Worm (Caenorhabditis elegans) whole organism, L3 larva: ENCODE results near the gene srh-216.

Experiments
- R02D3.7 ChIP-seq: fragments of 150-350 bp; optimal IDR thresholded peaks from 2 replicates; lab custom pipeline; 2014; ENCODE audit warnings: missing biosample characterization, missing genetic modification characterization
- ZK546.5 ChIP-seq: sonication (generic microtip); optimal IDR thresholded peaks from 2 replicates; lab custom pipeline; 2017; ENCODE audit warnings: missing biosample characterization, missing genetic modification characterization
- aly-2 ChIP-seq: fragments of 150-350 bp; optimal IDR thresholded peaks from 2 replicates; lab custom pipeline; 2014; ENCODE audit warnings: missing biosample characterization, missing genetic modification characterization
- ama-1 ChIP-seq: fragments of 150-350 bp; optimal IDR thresholded peaks from 2 replicates; lab custom pipeline; 2018
- ceh-16 ChIP-seq: sonication (generic microtip); optimal IDR thresholded peaks from 2 replicates; lab custom pipeline; 2017; ENCODE audit warnings: missing biosample characterization, missing genetic modification characterization
- ceh-28 ChIP-seq: fragments of 150-350 bp; optimal IDR thresholded peaks from 2 replicates; lab custom pipeline; 2014; ENCODE audit warnings: missing biosample characterization, missing genetic modification reagents, missing genetic modification characterization
- ceh-82 ChIP-seq: fragments of 150-350 bp; optimal IDR thresholded peaks from 2 replicates; lab custom pipeline; 2014; ENCODE audit warnings: missing biosample characterization, missing genetic modification characterization
- ceh-9 ChIP-seq: sonication (generic microtip); optimal IDR thresholded peaks from 2 replicates; lab custom pipeline; 2018; ENCODE audit warnings: missing biosample characterization, missing genetic modification characterization
- daf-12 ChIP-seq: fragments of 150-350 bp; optimal IDR thresholded peaks from 2 replicates; lab custom pipeline; 2014; ENCODE audit warnings: missing biosample characterization, missing genetic modification reagents, missing genetic modification characterization
- egl-27 ChIP-seq: sonication (generic microtip); optimal IDR thresholded peaks from 4 replicates; lab custom pipeline; 2017; ENCODE audit warnings: missing biosample characterization, missing genetic modification reagents, missing genetic modification characterization
- egl-5 ChIP-seq: fragments of 150-350 bp; optimal IDR thresholded peaks from 2 replicates; lab custom pipeline; 2017; ENCODE audit warnings: missing biosample characterization, missing genetic modification reagents, missing genetic modification characterization, inconsistent platforms
- elt-1 ChIP-seq: fragments of 150-350 bp; optimal IDR thresholded peaks from 2 replicates; lab custom pipeline; 2014; ENCODE audit warnings: missing biosample characterization, missing genetic modification characterization
- elt-2 ChIP-seq: sonication (generic microtip); optimal IDR thresholded peaks from 2 replicates; lab custom pipeline; 2016; ENCODE audit warnings: missing genetic modification reagents, mild to moderate bottlenecking, missing genetic modification characterization, missing compliant biosample characterization
- elt-3 ChIP-seq, 3 experiments: fragments of 150-350 bp in 1 of 3; sonication (generic microtip) in 2 of 3; optimal IDR thresholded peaks; 2 replicates in 2 of 3; 4 replicates in 1 of 3; lab custom pipeline; 2014 to 2017; ENCODE audit warnings: missing biosample characterization in 3 of 3, missing genetic modification characterization in 3 of 3
- eor-1 ChIP-seq, 2 experiments: fragments of 150-350 bp; optimal IDR thresholded peaks; 2 replicates each; lab custom pipeline; 2014 to 2018; ENCODE audit warnings: missing biosample characterization in 2 of 2, missing genetic modification characterization in 2 of 2
- fkh-10 ChIP-seq: sonication (generic microtip); optimal IDR thresholded peaks from 2 replicates; lab custom pipeline; 2017; ENCODE audit warnings: missing biosample characterization, missing genetic modification reagents, missing genetic modification characterization
- fkh-2 ChIP-seq: fragments of 150-350 bp; optimal IDR thresholded peaks from 2 replicates; lab custom pipeline; 2014; ENCODE audit warnings: missing biosample characterization, missing genetic modification reagents, missing genetic modification characterization
- fos-1 ChIP-seq: fragments of 150-350 bp; optimal IDR thresholded peaks from 2 replicates; lab custom pipeline; 2014; ENCODE audit warnings: missing biosample characterization, missing genetic modification characterization
- lin-15B ChIP-seq: fragments of 150-350 bp; optimal IDR thresholded peaks from 2 replicates; lab custom pipeline; 2014; ENCODE audit warnings: missing biosample characterization, missing genetic modification characterization
- lsy-12 ChIP-seq: sonication (generic microtip); optimal IDR thresholded peaks from 2 replicates; lab custom pipeline; 2016; ENCODE audit warnings: mild to moderate bottlenecking, missing genetic modification characterization, missing compliant biosample characterization
- mml-1 ChIP-seq: fragments of 150-350 bp; sonication (generic microtip); optimal IDR thresholded peaks from 3 replicates; lab custom pipeline; 2014; ENCODE audit warnings: missing biosample characterization, missing genetic modification characterization
- nhr-12 ChIP-seq: fragments of 150-350 bp; optimal IDR thresholded peaks from 2 replicates; lab custom pipeline; 2014; ENCODE audit warnings: missing biosample characterization, missing genetic modification characterization
- nhr-23 ChIP-seq: fragments of 150-350 bp; optimal IDR thresholded peaks from 2 replicates; lab custom pipeline; 2014; ENCODE audit warnings: missing biosample characterization, missing genetic modification reagents, missing genetic modification characterization
- nhr-237 ChIP-seq: fragments of 150-350 bp; optimal IDR thresholded peaks from 2 replicates; lab custom pipeline; 2014; ENCODE audit warnings: missing biosample characterization, missing genetic modification characterization
- nhr-25 ChIP-seq: sonication (generic microtip); optimal IDR thresholded peaks from 2 replicates; lab custom pipeline; 2017; ENCODE audit warnings: missing biosample characterization, missing genetic modification characterization
- nhr-28 ChIP-seq: fragments of 150-350 bp; optimal IDR thresholded peaks from 2 replicates; lab custom pipeline; 2014; ENCODE audit warnings: missing biosample characterization, missing genetic modification characterization
- nhr-43 ChIP-seq: sonication (generic microtip); optimal IDR thresholded peaks from 2 replicates; lab custom pipeline; 2016; ENCODE audit warnings: mild to moderate bottlenecking, missing genetic modification characterization, missing compliant biosample characterization; ENCODE audit not compliant: poor library complexity, severe bottlenecking
- nhr-67 ChIP-seq: fragments of 150-350 bp; optimal IDR thresholded peaks from 2 replicates; lab custom pipeline; 2014; ENCODE audit warnings: missing biosample characterization, missing genetic modification characterization
- nhr-76 ChIP-seq: fragments of 150-350 bp; sonication (generic microtip); optimal IDR thresholded peaks from 5 replicates; lab custom pipeline; 2014; ENCODE audit warnings: missing biosample characterization, missing genetic modification characterization
- pqm-1 ChIP-seq: fragments of 150-350 bp; optimal IDR thresholded peaks from 2 replicates; lab custom pipeline; 2017; ENCODE audit warnings: missing biosample characterization, missing genetic modification characterization, inconsistent platforms
- sea-2 ChIP-seq: fragments of 150-350 bp; sonication (generic microtip); optimal IDR thresholded peaks from 4 replicates; lab custom pipeline; 2014; ENCODE audit warnings: missing biosample characterization, missing genetic modification reagents, missing genetic modification characterization
- tbx-2 ChIP-seq: sonication (generic microtip); optimal IDR thresholded peaks from 2 replicates; lab custom pipeline; 2016; ENCODE audit warnings: mild to moderate bottlenecking, missing genetic modification characterization, missing compliant biosample characterization
- unc-39 ChIP-seq: sonication (generic microtip); optimal IDR thresholded peaks from 4 replicates; lab custom pipeline; 2017; ENCODE audit warnings: missing biosample characterization, missing genetic modification characterization
- unc-62 ChIP-seq: fragments of 150-350 bp; sonication (generic microtip); optimal IDR thresholded peaks from 4 replicates; lab custom pipeline; 2014; ENCODE audit warnings: missing biosample characterization, missing genetic modification reagents, missing genetic modification characterization
- zag-1 ChIP-seq: fragments of 150-350 bp; optimal IDR thresholded peaks from 2 replicates; lab custom pipeline; 2014; ENCODE audit warnings: missing biosample characterization, missing genetic modification characterization
- ztf-11 ChIP-seq: fragments of 150-350 bp; optimal IDR thresholded peaks from 2 replicates; lab custom pipeline; 2014; ENCODE audit warnings: missing biosample characterization, missing genetic modification characterization
- ztf-4 ChIP-seq: fragments of 150-350 bp; optimal IDR thresholded peaks from 2 replicates; lab custom pipeline; 2014; ENCODE audit warnings: missing biosample characterization, missing genetic modification characterization

The srh-216 gene

DNA sequence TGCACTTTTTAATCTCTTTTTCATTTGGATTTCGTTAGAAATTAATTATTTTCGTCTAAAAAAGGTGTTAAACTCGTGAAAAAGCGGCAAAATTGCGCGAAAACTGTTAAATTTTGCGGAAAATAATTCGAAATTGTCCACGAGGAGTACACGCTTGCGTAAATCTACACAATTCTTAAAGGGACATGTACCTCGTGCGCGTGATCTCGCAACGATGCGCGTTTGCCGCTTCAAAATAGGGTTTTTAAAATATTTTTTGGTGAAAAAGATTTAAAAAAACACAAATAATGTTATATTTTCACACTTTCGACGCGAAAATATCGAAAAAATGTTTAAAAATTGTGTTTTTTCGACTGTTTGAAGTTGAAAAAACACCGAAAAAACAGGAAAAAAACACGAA is 34.1 kb downstream of the srh-216 start:
- TF ChIP-seq nhr-237 (tag; lab: Kevin White, UChicago) (no peak), ceh-82 (no peak), unc-39 (tag; lab: Kevin White, UChicago) (no peak), ama-1 (no peak), sea-2 (GFP tag; lab: Kevin White, UChicago) (no peak), elt-2 (tag; lab: Kevin White, UChicago) (no peak), ztf-11 (tag; lab: Kevin White, UChicago) (no peak), ztf-4 (tag; lab: Kevin White, UChicago) (no peak), ceh-28 (tag; lab: Kevin White, UChicago) (no peak)

DNA sequence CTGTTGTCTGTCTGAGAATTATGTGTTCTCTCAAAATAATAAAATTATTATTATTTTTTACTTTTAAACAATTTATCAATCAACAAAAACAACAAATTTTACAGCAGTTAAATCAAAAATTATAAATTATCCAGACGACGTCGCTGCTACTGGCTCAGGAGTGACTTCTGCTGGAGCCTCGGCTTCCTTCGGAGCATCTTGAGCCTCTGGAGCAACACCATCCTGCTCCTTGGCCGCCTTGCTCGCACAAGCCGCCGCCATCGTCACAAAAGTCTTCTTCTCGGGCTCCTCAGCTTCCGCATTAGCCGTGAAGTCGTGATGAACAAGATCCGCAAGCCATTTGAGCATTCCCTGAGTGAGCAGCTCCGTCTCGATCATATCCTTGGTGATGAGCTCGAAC is 34.7 kb downstream of the srh-216 start:
- TF ChIP-seq fkh-10: no peak
- no peak for TF ChIP-seq eor-1 (tag; optimal IDR thresholded peaks at IDR 0.05; lab: Kevin White, UChicago)
- TF ChIP-seq egl-27: no peak
- no peak for TF ChIP-seq unc-62 (GFP tag; lab: Kevin White, UChicago)

DNA sequence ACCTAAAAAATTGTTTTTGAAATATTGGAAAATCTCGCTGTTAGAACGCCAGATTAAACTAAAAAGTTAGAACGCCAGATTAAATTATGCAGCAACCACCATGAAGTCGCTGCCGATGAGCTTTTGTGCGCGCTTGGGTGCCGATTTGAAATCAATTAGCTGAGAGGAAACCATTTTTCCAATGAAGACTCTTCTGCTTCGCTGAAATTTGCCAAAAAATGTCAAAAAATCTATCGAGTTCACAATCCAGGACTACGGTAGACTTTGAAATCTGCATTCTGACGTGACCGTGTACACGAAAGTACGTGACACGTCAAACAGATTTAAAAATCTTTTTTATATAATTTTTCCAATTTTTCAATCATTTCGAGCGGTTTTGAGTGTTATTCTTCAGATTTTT is 38.4 kb downstream of the srh-216 start, which contains the start of gene immt-2:
Gene immt-2 (plus strand): TSS at position 301 of the 400 bp plus-strand sequence.
- TF ChIP-seq ZK546.5 (tag; lab: Kevin White, UChicago) (no peak), nhr-76 (tag; lab: Kevin White, UChicago) (no peak), aly-2 (tag; lab: Kevin White, UChicago) (no peak), egl-5 (tag; lab: Kevin White, UChicago) (no peak), fos-1 (tag; lab: Kevin White, UChicago) (no peak), eor-1 (tag; optimal IDR thresholded peaks at IDR 0.05; lab: Kevin White, UChicago) (no peak), lin-15B (tag; lab: Kevin White, UChicago) (no peak), unc-39 (tag; lab: Kevin White, UChicago) (no peak)

DNA sequence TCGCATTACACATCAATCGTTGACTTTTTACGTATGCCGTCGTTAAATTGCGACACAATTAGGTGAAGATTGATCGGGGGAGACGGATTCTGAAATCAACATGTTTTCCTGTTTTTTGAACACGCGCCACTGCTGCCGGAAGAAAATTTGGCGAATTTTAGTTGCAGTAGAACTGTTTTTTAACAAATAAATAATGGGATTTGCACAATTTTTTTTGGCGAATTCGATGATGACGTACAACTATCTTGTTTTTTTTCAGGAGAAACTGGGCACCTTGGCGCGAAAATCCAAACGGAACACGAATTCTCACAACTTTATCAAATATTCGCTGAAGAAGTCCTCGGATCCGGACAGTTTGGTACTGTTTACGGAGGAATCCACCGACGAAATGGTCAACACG is 41.4 kb downstream of the srh-216 start:
- no peak for TF ChIP-seq aly-2 (tag; lab: Kevin White, UChicago)
- no peak for TF ChIP-seq unc-39 (tag; lab: Kevin White, UChicago)
- no peak for TF ChIP-seq zag-1 (tag; lab: Kevin White, UChicago)
- no peak for TF ChIP-seq fkh-2 (tag; lab: Kevin White, UChicago)
- TF ChIP-seq nhr-25 (tag; lab: Kevin White, UChicago): no peak
- TF ChIP-seq ceh-9: no peak
- no peak for TF ChIP-seq ztf-4 (tag; lab: Kevin White, UChicago)
- TF ChIP-seq mml-1 (tag; lab: Kevin White, UChicago): no peak
- TF ChIP-seq ama-1: no peak
- no peak for TF ChIP-seq elt-1 (tag; lab: Kevin White, UChicago)
- TF ChIP-seq nhr-12 (tag; lab: Kevin White, UChicago): no peak
- TF ChIP-seq elt-2 (tag; lab: Kevin White, UChicago): no peak
- TF ChIP-seq ceh-28 (tag; lab: Kevin White, UChicago): no peak
- no peak for TF ChIP-seq nhr-23 (tag; lab: Kevin White, UChicago)
- no peak for TF ChIP-seq ztf-11 (tag; lab: Kevin White, UChicago)

DNA sequence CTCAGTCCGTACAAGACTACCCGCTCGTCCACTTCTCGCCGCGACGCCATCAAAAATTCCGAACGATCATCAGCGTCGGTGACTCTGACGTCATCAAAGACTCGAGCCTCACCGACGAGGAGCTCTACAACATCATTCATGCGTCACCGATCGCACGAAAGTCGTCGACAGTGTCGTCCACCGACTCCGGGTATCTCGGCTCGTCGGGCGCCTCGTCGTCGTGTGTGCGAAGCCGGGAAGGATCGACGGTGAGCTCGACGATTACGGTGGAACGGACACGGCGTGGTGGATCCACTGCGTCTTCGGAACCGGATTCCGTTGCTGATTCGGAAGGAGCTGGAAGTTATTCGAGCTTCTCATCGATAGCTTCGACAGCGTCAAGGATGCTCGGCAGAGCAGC is 42.6 kb downstream of the srh-216 start:
- no peak for TF ChIP-seq eor-1 (tag; optimal IDR thresholded peaks at IDR 0.05; lab: Kevin White, UChicago)
- TF ChIP-seq tbx-2 (tag; lab: Kevin White, UChicago): no peak
- TF ChIP-seq nhr-43 (tag; lab: Kevin White, UChicago): no peak
- TF ChIP-seq ceh-82: no peak
- TF ChIP-seq nhr-28 (tag; lab: Kevin White, UChicago): no peak
- no peak for TF ChIP-seq fos-1 (tag; lab: Kevin White, UChicago)
- TF ChIP-seq pqm-1: no peak
- no peak for TF ChIP-seq daf-12
- no peak for TF ChIP-seq R02D3.7
- no peak for TF ChIP-seq ZK546.5 (tag; lab: Kevin White, UChicago)
- TF ChIP-seq ceh-9: no peak
- no peak for TF ChIP-seq ceh-16 (tag; lab: Kevin White, UChicago)
- no peak for TF ChIP-seq ama-1
- TF ChIP-seq lsy-12 (tag; lab: Kevin White, UChicago): no peak
- no peak for TF ChIP-seq mml-1 (tag; lab: Kevin White, UChicago)
- TF ChIP-seq elt-3 (tag; optimal IDR thresholded peaks at IDR 0.05; lab: Kevin White, UChicago): no peak
- TF ChIP-seq nhr-67 (tag; lab: Kevin White, UChicago): no peak
- no peak for TF ChIP-seq ztf-4 (tag; lab: Kevin White, UChicago)
